Fruit fly (Drosophila melanogaster) whole organism: ENCODE results near the gene Idi.

Experiments used
- CG8478 ChIP-seq: fragments of >200 bp; optimal IDR thresholded peaks from 2 replicates; lab custom pipeline; 2018; ENCODE audit warnings: inconsistent platforms
- Dll ChIP-seq: fragments of >200 bp; optimal IDR thresholded peaks from 2 replicates; lab custom pipeline; 2017
- EcR ChIP-seq, 2 experiments: fragments of >200 bp; optimal IDR thresholded peaks; 2 replicates each; lab custom pipeline; 2017; ENCODE audit warnings: missing biosample characterization in 2 of 2, missing genetic modification characterization in 2 of 2, missing genetic modification reagents in 2 of 2
- pan ChIP-seq: fragments of >200 bp; optimal IDR thresholded peaks from 2 replicates; lab custom pipeline; 2017
- psq ChIP-seq: fragments of >200 bp; optimal IDR thresholded peaks from 2 replicates; lab custom pipeline; 2017
- usp ChIP-seq: fragments of >200 bp; optimal IDR thresholded peaks from 2 replicates; lab custom pipeline; 2017; ENCODE audit warnings: missing biosample characterization, missing genetic modification characterization, mixed read lengths

DNA sequence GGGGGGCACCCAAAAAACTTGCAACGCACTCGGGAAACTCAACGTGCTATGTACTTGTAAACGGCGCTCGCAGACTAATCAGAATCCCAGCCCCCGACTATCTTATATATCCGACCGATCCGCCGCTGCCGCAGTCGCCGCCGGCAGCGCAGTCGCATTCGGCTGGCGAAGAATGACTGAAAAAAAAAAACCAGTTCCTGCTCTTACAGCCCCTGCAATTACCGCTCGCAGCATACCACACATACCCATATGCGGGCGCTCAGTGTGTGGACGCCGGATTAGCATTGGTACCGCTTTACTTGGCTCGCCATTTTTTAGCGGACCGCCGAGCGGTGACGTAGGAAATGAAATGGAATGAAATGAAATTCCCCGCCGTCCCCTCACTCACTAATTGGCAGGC, 32.8 kb upstream of the Idi start, which contains the start of gene e:
- TF ChIP-seq CG8478 (lab: Kevin White, UChicago) (no peak), pan (lab: Kevin White, UChicago) (no peak), EcR (GFP tag; optimal IDR thresholded peaks at IDR 0.05; lab: Kevin White, UChicago) (no peak), psq (lab: Kevin White, UChicago) (no peak), Dll (lab: Kevin White, UChicago) (no peak), usp (no peak)
